Fruit fly (Drosophila melanogaster) whole organism, embryonic: ENCODE data around the gene Polr2I.

Source experiments
- CG10959 ChIP-seq: fragments of 200-800 bp; sonication (Bioruptor generic); IDR thresholded peaks from 2 replicates; pipeline ENCODE4 v1.3.6; 2022; ENCODE audit warnings: missing biosample characterization, missing genetic modification characterization
- CG11085 ChIP-seq: fragments of 200-800 bp; sonication (Bioruptor generic); IDR thresholded peaks from 2 replicates; pipeline ENCODE4 v1.3.6; 2022; ENCODE audit warnings: missing biosample characterization, missing genetic modification characterization
- CG11560 ChIP-seq: fragments of 200-800 bp; sonication (Bioruptor generic); IDR thresholded peaks from 3 replicates; pipeline ENCODE4 v1.3.6; 2022; ENCODE audit warnings: missing biosample characterization, missing genetic modification characterization
- CG14710 ChIP-seq: fragments of 200-800 bp; sonication (Bioruptor generic); optimal IDR thresholded peaks from 3 replicates; lab custom pipeline; 2019; ENCODE audit warnings: missing biosample characterization, mild to moderate bottlenecking, missing genetic modification characterization, moderate library complexity
- CG15073 ChIP-seq: fragments of 200-800 bp; sonication (Bioruptor generic); optimal IDR thresholded peaks from 2 replicates; lab custom pipeline; 2016; ENCODE audit warnings: missing biosample characterization, missing genetic modification characterization
- CG1529 ChIP-seq: fragments of 200-800 bp; sonication (Bioruptor generic); optimal IDR thresholded peaks from 3 replicates; lab custom pipeline; 2018; ENCODE audit warnings: missing biosample characterization, missing genetic modification characterization
- CG16863 ChIP-seq: fragments of 200-800 bp; sonication (Bioruptor generic); optimal IDR thresholded peaks from 3 replicates; lab custom pipeline; 2016; ENCODE audit warnings: missing biosample characterization, missing genetic modification characterization
- CG17385 ChIP-seq: fragments of 200-800 bp; sonication (Bioruptor generic); optimal IDR thresholded peaks from 3 replicates; lab custom pipeline; 2018; ENCODE audit warnings: missing biosample characterization, mild to moderate bottlenecking, missing genetic modification characterization
- CG17568 ChIP-seq: fragments of 200-800 bp; sonication (Bioruptor generic); optimal IDR thresholded peaks from 2 replicates; lab custom pipeline; 2018; ENCODE audit warnings: missing biosample characterization, mild to moderate bottlenecking, missing genetic modification characterization, moderate library complexity
- CG18599 ChIP-seq: fragments of 200-800 bp; sonication (Bioruptor generic); optimal IDR thresholded peaks from 3 replicates; lab custom pipeline; 2017; ENCODE audit warnings: missing biosample characterization, missing genetic modification characterization, mild to moderate bottlenecking, moderate library complexity, missing genetic modification reagents
- CG18619 ChIP-seq: fragments of 200-800 bp; sonication (Bioruptor generic); optimal IDR thresholded peaks from 3 replicates; lab custom pipeline; 2017; ENCODE audit warnings: missing biosample characterization, mild to moderate bottlenecking, missing genetic modification characterization
- CG3847 ChIP-seq: fragments of 200-800 bp; sonication (Bioruptor generic); IDR thresholded peaks from 2 replicates; pipeline ENCODE4 v1.3.6; 2022; ENCODE audit warnings: missing biosample characterization, missing genetic modification characterization
- CG6791 ChIP-seq: fragments of 200-800 bp; sonication (Bioruptor generic); IDR thresholded peaks from 3 replicates; pipeline ENCODE4 v1.3.6; 2022; ENCODE audit warnings: missing biosample characterization, missing genetic modification characterization; ENCODE audit not compliant: partially characterized antibody
- CG6854 ChIP-seq: fragments of 200-800 bp; sonication (Bioruptor generic); optimal IDR thresholded peaks from 3 replicates; lab custom pipeline; 2017; ENCODE audit warnings: missing biosample characterization, mild to moderate bottlenecking, missing genetic modification characterization
- CG7963 ChIP-seq: fragments of 200-800 bp; sonication (Bioruptor generic); IDR thresholded peaks from 3 replicates; pipeline ENCODE4 v1.3.6; 2022; ENCODE audit warnings: missing biosample characterization, missing genetic modification characterization; ENCODE audit not compliant: partially characterized antibody
- CG8290 ChIP-seq, 3 experiments: fragments of 200-800 bp; sonication (Bioruptor generic); optimal IDR thresholded peaks; 2 replicates each; lab custom pipeline; 2016 to 2019; ENCODE audit warnings: missing biosample characterization in 3 of 3, missing genetic modification characterization in 3 of 3, mild to moderate bottlenecking in 2 of 3, moderate library complexity in 1 of 3
- CG9876 ChIP-seq: fragments of 200-800 bp; sonication (Bioruptor generic); optimal IDR thresholded peaks from 2 replicates; lab custom pipeline; 2016; ENCODE audit warnings: missing biosample characterization, missing genetic modification characterization
- Doc3 ChIP-seq: fragments of 200-800 bp; sonication (Bioruptor generic); IDR thresholded peaks from 3 replicates; pipeline ENCODE4 v1.3.6; 2022; ENCODE audit warnings: missing biosample characterization, missing genetic modification characterization; ENCODE audit not compliant: partially characterized antibody
- Dref ChIP-seq: fragments of 200-800 bp; sonication (Bioruptor generic); IDR thresholded peaks from 2 replicates; pipeline ENCODE4 v1.3.6; 2022; ENCODE audit warnings: missing biosample characterization, missing genetic modification characterization
- Fer1 ChIP-seq: fragments of 200-800 bp; sonication (Bioruptor generic); optimal IDR thresholded peaks from 2 replicates; lab custom pipeline; 2017; ENCODE audit warnings: missing biosample characterization, mild to moderate bottlenecking, missing genetic modification characterization
- GATAe ChIP-seq: fragments of 200-800 bp; sonication (Bioruptor generic); conservative IDR thresholded peaks from 2 replicates; pipeline ENCODE4 v1.3.6; 2022; ENCODE audit warnings: missing biosample characterization, missing genetic modification characterization
- HmgZ ChIP-seq: fragments of 200-800 bp; sonication (Bioruptor generic); optimal IDR thresholded peaks from 2 replicates; lab custom pipeline; 2018; ENCODE audit warnings: missing biosample characterization, mild to moderate bottlenecking, missing genetic modification characterization
- Hr3 ChIP-seq: fragments of 200-800 bp; sonication (Bioruptor generic); optimal IDR thresholded peaks from 3 replicates; lab custom pipeline; 2016; ENCODE audit warnings: missing biosample characterization, missing genetic modification characterization
- MESR4 ChIP-seq: fragments of 200-800 bp; sonication (Bioruptor generic); optimal IDR thresholded peaks from 2 replicates; lab custom pipeline; 2018; ENCODE audit warnings: missing biosample characterization, mild to moderate bottlenecking, missing genetic modification characterization, moderate library complexity
- NK7.1 ChIP-seq: fragments of 200-800 bp; sonication (Bioruptor generic); optimal IDR thresholded peaks from 3 replicates; lab custom pipeline; 2016; ENCODE audit warnings: missing biosample characterization, missing genetic modification characterization
- Pdp1 ChIP-seq, 2 experiments: fragments of 200-800 bp; sonication (Bioruptor generic); optimal IDR thresholded peaks; 3 replicates each; lab custom pipeline; 2016; ENCODE audit warnings: missing biosample characterization in 2 of 2, missing genetic modification characterization in 2 of 2, mild to moderate bottlenecking in 1 of 2, moderate library complexity in 1 of 2
- Rx ChIP-seq: fragments of 200-800 bp; sonication (Bioruptor generic); IDR thresholded peaks from 2 replicates; pipeline ENCODE4 v1.3.6; 2022; ENCODE audit warnings: missing biosample characterization, missing genetic modification characterization
- Scr ChIP-seq: fragments of 200-800 bp; sonication (Bioruptor generic); IDR thresholded peaks from 2 replicates; pipeline ENCODE4 v1.3.6; 2022; ENCODE audit warnings: missing biosample characterization, missing genetic modification characterization; ENCODE audit not compliant: partially characterized antibody
- Sox102F ChIP-seq: fragments of 200-800 bp; sonication (Bioruptor generic); optimal IDR thresholded peaks from 2 replicates; lab custom pipeline; 2018; ENCODE audit warnings: missing biosample characterization, mild to moderate bottlenecking, missing genetic modification characterization, moderate library complexity
- Usf ChIP-seq: fragments of 200-800 bp; sonication (Bioruptor generic); optimal IDR thresholded peaks from 2 replicates; lab custom pipeline; 2017; ENCODE audit warnings: missing genotype, missing biosample characterization, missing genetic modification characterization
- Vsx1 ChIP-seq: fragments of 200-800 bp; sonication (Bioruptor generic); optimal IDR thresholded peaks from 2 replicates; lab custom pipeline; 2017; ENCODE audit warnings: missing biosample characterization, mild to moderate bottlenecking, missing genetic modification characterization, missing genetic modification reagents
- Xbp1 ChIP-seq: fragments of 200-800 bp; sonication (Bioruptor generic); optimal IDR thresholded peaks from 3 replicates; lab custom pipeline; 2016; ENCODE audit warnings: missing biosample characterization, mild to moderate bottlenecking, missing genetic modification characterization
- YL-1 ChIP-seq: fragments of 200-800 bp; sonication (Bioruptor generic); optimal IDR thresholded peaks from 3 replicates; lab custom pipeline; 2017; ENCODE audit warnings: missing biosample characterization, mild to moderate bottlenecking, missing genetic modification characterization
- ac ChIP-seq: fragments of 200-800 bp; sonication (Bioruptor generic); optimal IDR thresholded peaks from 3 replicates; lab custom pipeline; 2017; ENCODE audit warnings: missing biosample characterization, mild to moderate bottlenecking, missing genetic modification characterization
- ara ChIP-seq: fragments of 200-800 bp; sonication (Bioruptor generic); IDR thresholded peaks from 2 replicates; pipeline ENCODE4 v1.3.6; 2022; ENCODE audit warnings: missing biosample characterization, missing genetic modification characterization
- bbx ChIP-seq: fragments of 200-800 bp; sonication (Bioruptor generic); IDR thresholded peaks from 2 replicates; pipeline ENCODE4 v1.3.6; 2022; ENCODE audit warnings: missing biosample characterization, missing genetic modification characterization; ENCODE audit not compliant: partially characterized antibody
- eve ChIP-seq, 2 experiments: fragments of >200 bp; optimal IDR thresholded peaks; 2 replicates each; lab custom pipeline; 2017; ENCODE audit warnings: missing biosample characterization in 2 of 2, missing genetic modification characterization in 2 of 2
- gt ChIP-seq: fragments of 200-800 bp; sonication (Bioruptor generic); IDR thresholded peaks from 2 replicates; pipeline ENCODE4 v1.3.6; 2022; ENCODE audit warnings: missing biosample characterization, missing genetic modification characterization
- kay ChIP-seq: fragments of 200-800 bp; sonication (Bioruptor generic); optimal IDR thresholded peaks from 2 replicates; lab custom pipeline; 2016; ENCODE audit warnings: missing biosample characterization, missing genetic modification characterization
- klu ChIP-seq: fragments of 200-800 bp; sonication (Bioruptor generic); IDR thresholded peaks from 2 replicates; pipeline ENCODE4 v1.3.6; 2022; ENCODE audit warnings: missing biosample characterization, missing genetic modification characterization
- kni ChIP-seq: fragments of 200-800 bp; sonication (Bioruptor generic); optimal IDR thresholded peaks from 3 replicates; lab custom pipeline; 2017; ENCODE audit warnings: mild to moderate bottlenecking, missing biosample characterization, missing genetic modification reagents, missing genetic modification characterization
- lmd ChIP-seq: fragments of 200-800 bp; sonication (Bioruptor generic); IDR thresholded peaks from 2 replicates; pipeline ENCODE4 v1.3.6; 2022; ENCODE audit warnings: missing biosample characterization, missing genetic modification characterization
- p53 ChIP-seq: fragments of 200-800 bp; sonication (Bioruptor generic); optimal IDR thresholded peaks from 2 replicates; lab custom pipeline; 2016; ENCODE audit warnings: missing biosample characterization, missing genetic modification characterization
- peb ChIP-seq: fragments of 200-800 bp; sonication (Bioruptor generic); IDR thresholded peaks from 2 replicates; pipeline ENCODE4 v1.3.6; 2022; ENCODE audit warnings: missing biosample characterization, missing genetic modification characterization
- psq ChIP-seq: fragments of 200-800 bp; sonication (Bioruptor generic); optimal IDR thresholded peaks from 2 replicates; lab custom pipeline; 2017; ENCODE audit warnings: missing biosample characterization, missing genetic modification characterization
- run ChIP-seq: fragments of 200-800 bp; sonication (Bioruptor generic); optimal IDR thresholded peaks from 3 replicates; lab custom pipeline; 2018; ENCODE audit warnings: missing biosample characterization, mild to moderate bottlenecking, missing genetic modification characterization
- sisA ChIP-seq: fragments of 200-800 bp; sonication (Bioruptor generic); IDR thresholded peaks from 2 replicates; pipeline ENCODE4 v1.3.6; 2022; ENCODE audit warnings: missing biosample characterization, missing genetic modification characterization
- tin ChIP-seq: fragments of 200-800 bp; sonication (Bioruptor generic); optimal IDR thresholded peaks from 3 replicates; lab custom pipeline; 2016; ENCODE audit warnings: missing biosample characterization, missing genetic modification characterization
- zf30C ChIP-seq: fragments of 200-800 bp; sonication (Bioruptor generic); optimal IDR thresholded peaks from 3 replicates; lab custom pipeline; 2018; ENCODE audit warnings: missing biosample characterization, mild to moderate bottlenecking, missing genetic modification characterization

The Polr2I gene

dm6 chr3R:14283754-14284421 is 25.0 kb upstream of the Polr2I start (continued):
- peak; percentile 96 for TF ChIP-seq kay (GFP tag; lab: Kevin White, UChicago)
- TF ChIP-seq Hr3 (GFP tag; lab: Kevin White, UChicago): peak; percentile 99
- TF ChIP-seq Scr: no peak
- no peak for TF ChIP-seq GATAe (GFP tag; lab: Robert Waterston, UW)
- TF ChIP-seq CG7963 (GFP tag; lab: Robert Waterston, UW): no peak
- peak; percentile 98 for TF ChIP-seq Fer1 (GFP tag; lab: Kevin White, UChicago)
- peak; percentile 84 for TF ChIP-seq CG15073
- peak; percentile 100 for TF ChIP-seq Sox102F (GFP tag; lab: Kevin White, UChicago)
- no peak for TF ChIP-seq CG11085 (GFP tag; lab: Robert Waterston, UW)
- TF ChIP-seq CG1529 (GFP tag; lab: Kevin White, UChicago): peak; percentile 98
- TF ChIP-seq Vsx1: peak; percentile 98
- TF ChIP-seq zf30C: peak; percentile 92
- no peak for TF ChIP-seq Dref
- peak; percentile 97 for TF ChIP-seq CG17385 (GFP tag; lab: Kevin White, UChicago)
- peak; percentile 73 for TF ChIP-seq MESR4
- no peak for TF ChIP-seq sisA (GFP tag; lab: Robert Waterston, UW)
- TF ChIP-seq Pdp1 (GFP tag; optimal IDR thresholded peaks at IDR 0.05; lab: Kevin White, UChicago): peak; percentile 95
- TF ChIP-seq kni (GFP tag; lab: Kevin White, UChicago): peak; percentile 93
- peak; percentile 95 for TF ChIP-seq CG8290 (GFP tag; optimal IDR thresholded peaks at IDR 0.05; lab: Kevin White, UChicago)
- peak; percentile 83 to 98 for TF ChIP-seq CG8290 (tag; optimal IDR thresholded peaks at IDR 0.05; lab: Kevin White, UChicago)
- TF ChIP-seq peb (GFP tag; lab: Robert Waterston, UW): no peak
- TF ChIP-seq CG3847 (GFP tag; lab: Robert Waterston, UW): no peak
- peak; percentile 97 for TF ChIP-seq run (tag; lab: Kevin White, UChicago)
- peak; percentile 97 for TF ChIP-seq Usf (GFP tag; lab: Kevin White, UChicago)
- TF ChIP-seq CG18619 (GFP tag; lab: Kevin White, UChicago): peak; percentile 98
- TF ChIP-seq psq (GFP tag; lab: Kevin White, UChicago): peak; percentile 94
- peak; percentile 97 for TF ChIP-seq CG14710 (tag; lab: Kevin White, UChicago)
- no peak for TF ChIP-seq CG11560 (tag; lab: Robert Waterston, UW)
- peak in 1 of 2 experiments; percentile 99 for TF ChIP-seq eve (GFP tag; optimal IDR thresholded peaks at IDR 0.05; lab: Kevin White, UChicago)
- no peak for TF ChIP-seq lmd (GFP tag; lab: Robert Waterston, UW)
- TF ChIP-seq CG17568 (GFP tag; lab: Kevin White, UChicago): peak; percentile 98
- no peak for TF ChIP-seq bbx (GFP tag; lab: Robert Waterston, UW)
- peak; percentile 98 for TF ChIP-seq CG6854 (GFP tag; lab: Kevin White, UChicago)
- peak; percentile 98 for TF ChIP-seq CG18599 (GFP tag; lab: Kevin White, UChicago)
- peak; percentile 51 for TF ChIP-seq p53
- TF ChIP-seq HmgZ (tag; lab: Kevin White, UChicago): peak; percentile 99
- TF ChIP-seq klu: no peak
- no peak for TF ChIP-seq CG6791 (GFP tag; lab: Robert Waterston, UW)
- no peak for TF ChIP-seq Rx (GFP tag; lab: Robert Waterston, UW)
- peak; percentile 99 for TF ChIP-seq Xbp1 (GFP tag; lab: Kevin White, UChicago)
- peak; percentile 60 for TF ChIP-seq NK7.1 (GFP tag; lab: Kevin White, UChicago)
- TF ChIP-seq Doc3: no peak
- TF ChIP-seq CG10959 (GFP tag; lab: Robert Waterston, UW): no peak
- peak; percentile 93 for TF ChIP-seq YL-1 (GFP tag; lab: Kevin White, UChicago)
- peak; percentile 95 for TF ChIP-seq CG16863
- TF ChIP-seq gt: no peak
- peak; percentile 77 for TF ChIP-seq CG9876 (GFP tag; lab: Kevin White, UChicago)
- peak; percentile 89 for TF ChIP-seq ac (GFP tag; lab: Kevin White, UChicago)
- no peak for TF ChIP-seq ara (GFP tag; lab: Robert Waterston, UW)
- peak; percentile 98 for TF ChIP-seq tin (GFP tag; lab: Kevin White, UChicago)
